Worm (Caenorhabditis elegans) whole organism, mixed stage, embryonic: ENCODE data around the gene B0222.15.
A peak's percentile ranks its signal among the peaks of the same experiment; 100 is the strongest.

Source experiments
- bed-3 ChIP-seq: fragments of 200-800 bp; sonication (Bioruptor generic); optimal IDR thresholded peaks from 3 replicates; lab custom pipeline; 2018; ENCODE audit warnings: mild to moderate bottlenecking, missing genetic modification characterization, moderate library complexity, missing compliant biosample characterization
- ceh-39 ChIP-seq: fragments of 150-350 bp; optimal IDR thresholded peaks from 2 replicates; lab custom pipeline; 2014; ENCODE audit warnings: missing biosample characterization, missing genetic modification characterization
- ceh-43 ChIP-seq: fragments of 200-800 bp; sonication (Bioruptor generic); optimal IDR thresholded peaks from 2 replicates; lab custom pipeline; 2018; ENCODE audit warnings: mild to moderate bottlenecking, missing genetic modification characterization, moderate library complexity, missing compliant biosample characterization
- ceh-83 ChIP-seq: fragments of 200-800 bp; sonication (Bioruptor generic); optimal IDR thresholded peaks from 2 replicates; lab custom pipeline; 2018; ENCODE audit warnings: mild to moderate bottlenecking, missing genetic modification characterization, missing compliant biosample characterization
- ces-1 ChIP-seq: fragments of 150-350 bp; optimal IDR thresholded peaks from 2 replicates; lab custom pipeline; 2014; ENCODE audit warnings: missing biosample characterization, missing genetic modification reagents, missing genetic modification characterization
- cnd-1 ChIP-seq: fragments of 200-800 bp; sonication (Bioruptor generic); optimal IDR thresholded peaks from 2 replicates; lab custom pipeline; 2018; ENCODE audit warnings: mild to moderate bottlenecking, missing genetic modification characterization, missing compliant biosample characterization
- drap-1 ChIP-seq: fragments of 200-800 bp; sonication (Bioruptor generic); optimal IDR thresholded peaks from 3 replicates; lab custom pipeline; 2018; ENCODE audit warnings: mild to moderate bottlenecking, missing genetic modification characterization, missing compliant biosample characterization
- elt-1 ChIP-seq: sonication (generic microtip); optimal IDR thresholded peaks from 2 replicates; lab custom pipeline; 2017; ENCODE audit warnings: missing genetic modification characterization, mild to moderate bottlenecking, missing compliant biosample characterization, antibody characterized with exemption, moderate library complexity, borderline replicate concordance; ENCODE audit not compliant: insufficient read depth
- flh-1 ChIP-seq: fragments of 200-800 bp; sonication (Bioruptor generic); optimal IDR thresholded peaks from 2 replicates; lab custom pipeline; 2018; ENCODE audit warnings: mild to moderate bottlenecking, missing genetic modification characterization, moderate library complexity, missing compliant biosample characterization
- ham-2 ChIP-seq: fragments of 200-800 bp; sonication (Bioruptor generic); optimal IDR thresholded peaks from 2 replicates; lab custom pipeline; 2018; ENCODE audit warnings: mild to moderate bottlenecking, missing genetic modification characterization, missing compliant biosample characterization
- hlh-1 ChIP-seq: fragments of 150-350 bp; optimal IDR thresholded peaks from 2 replicates; lab custom pipeline; 2014; ENCODE audit warnings: missing biosample characterization, missing genetic modification reagents, missing genetic modification characterization
- lin-32 ChIP-seq: fragments of 200-800 bp; sonication (Bioruptor generic); optimal IDR thresholded peaks from 2 replicates; lab custom pipeline; 2018; ENCODE audit warnings: mild to moderate bottlenecking, missing genetic modification characterization, missing compliant biosample characterization
- lsy-2 ChIP-seq: fragments of 150-350 bp; optimal IDR thresholded peaks from 2 replicates; lab custom pipeline; 2014; ENCODE audit warnings: missing biosample characterization, missing genetic modification characterization
- mab-5 ChIP-seq: fragments of 150-350 bp; optimal IDR thresholded peaks from 2 replicates; lab custom pipeline; 2014; ENCODE audit warnings: missing biosample characterization, missing genetic modification characterization
- mep-1 ChIP-seq: fragments of 150-350 bp; optimal IDR thresholded peaks from 2 replicates; lab custom pipeline; 2017; ENCODE audit warnings: missing biosample characterization, missing genetic modification reagents, missing genetic modification characterization, inconsistent platforms
- mls-2 ChIP-seq: sonication (generic microtip); optimal IDR thresholded peaks from 2 replicates; lab custom pipeline; 2016; ENCODE audit warnings: mild to moderate bottlenecking, missing genetic modification characterization, moderate library complexity, missing compliant biosample characterization
- nhr-12 ChIP-seq: fragments of 150-350 bp; optimal IDR thresholded peaks from 2 replicates; lab custom pipeline; 2014; ENCODE audit warnings: missing biosample characterization, missing genetic modification characterization
- nhr-2 ChIP-seq: fragments of 150-350 bp; optimal IDR thresholded peaks from 2 replicates; lab custom pipeline; 2014; ENCODE audit warnings: missing biosample characterization, missing genetic modification characterization
- nhr-237 ChIP-seq: fragments of 150-350 bp; optimal IDR thresholded peaks from 2 replicates; lab custom pipeline; 2014; ENCODE audit warnings: missing biosample characterization, missing genetic modification characterization
- nhr-28 ChIP-seq: fragments of 150-350 bp; optimal IDR thresholded peaks from 2 replicates; lab custom pipeline; 2014; ENCODE audit warnings: missing biosample characterization, missing genetic modification characterization
- nhr-76 ChIP-seq: sonication (generic microtip); optimal IDR thresholded peaks from 2 replicates; lab custom pipeline; 2017; ENCODE audit warnings: missing biosample characterization, missing genetic modification characterization
- snpc-4 ChIP-seq: fragments of 150-350 bp; optimal IDR thresholded peaks from 2 replicates; lab custom pipeline; 2014; ENCODE audit warnings: missing biosample characterization, missing genetic modification characterization
- sptf-1 ChIP-seq: sonication (generic microtip); optimal IDR thresholded peaks from 2 replicates; lab custom pipeline; 2017; ENCODE audit warnings: mild to moderate bottlenecking, missing genetic modification characterization, moderate library complexity, missing compliant biosample characterization
- tbx-8 ChIP-seq: fragments of 200-800 bp; sonication (Bioruptor generic); optimal IDR thresholded peaks from 2 replicates; lab custom pipeline; 2018; ENCODE audit warnings: mild to moderate bottlenecking, missing genetic modification characterization, moderate library complexity, missing compliant biosample characterization
- unc-120 ChIP-seq: sonication (generic microtip); optimal IDR thresholded peaks from 2 replicates; lab custom pipeline; 2017; ENCODE audit warnings: missing genetic modification characterization, missing compliant biosample characterization; ENCODE audit not compliant: poor library complexity, severe bottlenecking
- unc-39 ChIP-seq: fragments of 150-350 bp; optimal IDR thresholded peaks from 2 replicates; lab custom pipeline; 2014; ENCODE audit warnings: missing biosample characterization, missing genetic modification characterization
- unc-62 ChIP-seq: fragments of 150-350 bp; optimal IDR thresholded peaks from 2 replicates; lab custom pipeline; 2014; ENCODE audit warnings: missing biosample characterization, missing genetic modification reagents, missing genetic modification characterization
- zip-8 ChIP-seq: fragments of 150-350 bp; optimal IDR thresholded peaks from 2 replicates; lab custom pipeline; 2014; ENCODE audit warnings: missing biosample characterization, missing genetic modification characterization
- ztf-11 ChIP-seq: fragments of 150-350 bp; optimal IDR thresholded peaks from 2 replicates; lab custom pipeline; 2014; ENCODE audit warnings: missing biosample characterization, missing genetic modification characterization

The B0222.15 gene

DNA sequence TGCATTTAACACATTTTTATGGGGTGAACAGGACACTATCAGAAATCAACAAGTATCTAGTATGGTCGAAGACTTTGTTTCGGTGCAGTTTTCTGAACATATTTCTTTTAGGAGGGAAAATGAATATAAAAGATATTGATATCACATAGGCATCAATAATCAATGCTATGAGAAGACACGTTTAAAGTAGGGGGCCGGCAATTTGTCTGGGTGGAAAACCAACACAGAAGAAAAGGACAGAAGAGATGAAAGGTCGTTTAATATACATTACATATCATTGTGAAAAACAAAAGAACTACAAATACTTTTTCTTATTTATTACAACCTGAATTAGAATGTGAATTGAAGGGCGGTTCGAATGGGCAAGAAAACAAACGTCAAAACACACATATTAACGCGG, 4.2 kb downstream of the B0222.15 start:
- no peak for TF ChIP-seq nhr-12 (tag; lab: Kevin White, UChicago)
- TF ChIP-seq lsy-2 (tag; lab: Kevin White, UChicago) = no peak
- TF ChIP-seq drap-1 (GFP tag; lab: Kevin White, UChicago) = no peak
- no peak for TF ChIP-seq flh-1 (GFP tag; lab: Kevin White, UChicago)
- TF ChIP-seq elt-1 (tag; lab: Kevin White, UChicago) = no peak
- no peak for TF ChIP-seq tbx-8 (GFP tag; lab: Kevin White, UChicago)
- no peak for TF ChIP-seq lin-32 (GFP tag; lab: Kevin White, UChicago)
- TF ChIP-seq mls-2 (tag; lab: Kevin White, UChicago) = no peak
- TF ChIP-seq unc-120 (tag; lab: Kevin White, UChicago) = no peak
- TF ChIP-seq nhr-2 (tag; lab: Kevin White, UChicago) = no peak
- no peak for TF ChIP-seq unc-62 (GFP tag; lab: Kevin White, UChicago)

DNA sequence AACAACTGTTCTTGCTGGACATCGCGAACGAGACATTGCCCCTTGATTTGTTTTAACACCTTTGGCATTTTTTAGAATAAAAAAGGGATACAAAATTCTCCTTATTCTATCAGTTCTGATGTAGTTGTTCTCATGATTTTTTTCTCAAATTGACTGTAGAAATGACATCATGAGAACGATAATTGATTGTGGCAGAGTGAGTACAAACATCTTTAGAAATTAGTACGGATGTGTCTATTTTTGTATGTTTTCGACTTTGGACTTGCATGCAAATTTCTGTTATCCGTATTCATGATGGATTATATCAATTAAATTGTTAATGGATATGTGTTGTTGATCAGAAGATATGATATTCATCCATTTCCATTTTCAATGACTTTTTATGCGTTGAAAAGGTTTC, 8.4 kb downstream of the B0222.15 start:
- TF ChIP-seq mab-5 (no peak), lsy-2 (tag; lab: Kevin White, UChicago) (no peak), cnd-1 (tag; lab: Kevin White, UChicago) (no peak), mep-1 (tag; lab: Kevin White, UChicago) (no peak), unc-39 (tag; lab: Kevin White, UChicago) (no peak), snpc-4 (tag; lab: Kevin White, UChicago) (no peak), nhr-12 (tag; lab: Kevin White, UChicago) (no peak), elt-1 (tag; lab: Kevin White, UChicago) (no peak), drap-1 (GFP tag; lab: Kevin White, UChicago) (no peak), nhr-76 (no peak), unc-120 (tag; lab: Kevin White, UChicago) (no peak), zip-8 (tag; lab: Kevin White, UChicago) (no peak), nhr-237 (tag; lab: Kevin White, UChicago) (no peak)

DNA sequence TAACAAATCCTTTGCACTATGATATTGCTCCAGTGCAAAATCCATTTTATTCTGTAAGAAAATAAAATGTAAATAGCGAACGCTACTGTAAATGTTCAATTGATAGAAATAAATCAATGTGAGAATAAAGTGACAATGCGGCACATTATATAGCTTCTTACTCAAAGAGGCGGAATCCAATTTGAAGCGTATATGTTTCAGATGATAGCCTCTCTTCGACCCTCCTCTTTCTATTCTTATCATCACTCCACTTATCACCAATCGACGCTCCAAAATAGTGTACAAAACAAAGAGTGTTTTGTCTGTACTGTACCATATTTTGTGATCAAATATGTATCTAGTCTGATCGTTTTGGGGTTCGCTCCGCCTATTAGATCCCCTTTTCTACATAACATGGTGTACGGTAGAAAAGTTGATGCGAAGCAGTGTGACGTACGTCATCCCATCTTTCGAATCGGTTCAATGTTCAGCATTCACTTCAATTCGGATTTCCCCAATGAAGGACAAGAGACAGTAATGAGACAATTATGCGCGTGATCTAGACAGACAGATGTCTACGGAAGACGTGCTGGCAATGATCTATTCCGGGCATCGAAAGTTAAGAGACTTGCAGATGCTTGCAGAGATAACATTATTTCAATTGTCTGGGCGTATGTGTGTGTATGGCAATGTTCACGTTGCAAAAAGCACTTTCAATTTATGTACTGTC, 9.6 kb downstream of the B0222.15 start, which contains the start of gene spl-2:
Gene spl-2, minus strand, starts transcription at position 51 of the 709 bp plus-strand sequence.
- TF ChIP-seq nhr-28 (tag; lab: Kevin White, UChicago) (no peak), elt-1 (tag; lab: Kevin White, UChicago) (peak; percentile 72)

DNA sequence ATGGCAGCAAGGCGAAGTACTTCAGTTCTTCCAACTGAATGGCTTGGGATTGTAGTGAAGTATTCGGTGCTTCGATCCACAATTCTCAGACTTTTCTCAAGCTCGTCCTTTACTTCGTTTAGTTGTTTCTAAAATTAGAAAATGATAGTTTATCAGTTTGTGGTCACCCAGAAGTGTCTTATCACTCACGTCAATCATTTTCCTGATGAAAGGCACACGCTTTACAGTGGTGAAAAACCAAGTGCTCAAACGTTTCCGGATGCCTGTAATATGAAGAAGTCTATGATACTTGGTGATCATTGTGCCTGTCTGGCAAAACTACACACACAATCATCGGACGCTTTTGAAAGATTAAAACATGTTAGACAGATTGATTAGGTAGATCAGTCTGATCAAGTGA, 10.4 kb downstream of the B0222.15 start:
- TF ChIP-seq ces-1 (GFP tag; lab: Kevin White, UChicago) = no peak
- no peak for TF ChIP-seq nhr-12 (tag; lab: Kevin White, UChicago)
- no peak for TF ChIP-seq ztf-11 (tag; lab: Kevin White, UChicago)

DNA sequence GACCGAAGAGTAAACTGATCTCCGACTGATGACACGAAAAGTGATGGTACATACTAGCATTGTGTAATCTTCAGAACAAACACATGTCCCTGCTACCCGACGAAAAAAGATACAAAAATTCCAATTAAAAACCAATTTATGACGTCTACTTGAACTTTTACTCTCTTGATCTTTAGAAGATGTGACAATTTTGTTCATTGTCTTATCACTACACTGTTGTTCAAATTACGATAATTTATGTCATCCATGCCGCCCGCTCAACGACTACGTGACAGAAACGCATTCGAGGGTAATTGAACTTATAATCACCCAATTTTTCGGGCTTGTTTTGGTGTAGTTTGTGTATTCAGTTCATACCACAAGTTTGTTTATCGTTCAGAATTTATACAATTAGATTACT, 12.7 kb downstream of the B0222.15 start:
- TF ChIP-seq nhr-76 (no peak), unc-39 (tag; lab: Kevin White, UChicago) (no peak), sptf-1 (tag; lab: Kevin White, UChicago) (no peak), flh-1 (GFP tag; lab: Kevin White, UChicago) (no peak), ham-2 (GFP tag; lab: Kevin White, UChicago) (no peak), nhr-28 (tag; lab: Kevin White, UChicago) (no peak), bed-3 (no peak), cnd-1 (tag; lab: Kevin White, UChicago) (no peak), tbx-8 (GFP tag; lab: Kevin White, UChicago) (no peak), nhr-237 (tag; lab: Kevin White, UChicago) (no peak), mep-1 (tag; lab: Kevin White, UChicago) (no peak), ceh-83 (GFP tag; lab: Kevin White, UChicago) (no peak)

DNA sequence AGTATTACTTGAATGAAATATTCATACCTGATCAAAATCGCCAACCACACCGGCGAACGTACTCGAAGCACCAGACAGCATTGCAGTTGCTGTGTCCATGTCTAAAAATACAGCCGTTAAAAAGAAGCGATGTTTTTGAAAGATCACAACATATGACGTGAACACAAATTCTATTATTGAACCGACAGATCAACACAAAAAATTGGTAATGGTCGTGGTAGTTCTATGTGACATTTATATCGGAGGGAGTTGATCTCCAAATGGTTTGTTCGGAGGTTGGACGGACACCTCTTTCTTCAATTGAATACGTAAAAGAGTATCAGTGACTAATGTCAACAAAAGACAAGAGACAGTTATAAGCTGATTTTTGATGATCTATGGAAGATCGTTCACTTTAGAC, 15.3 kb downstream of the B0222.15 start, which contains the start of gene pitr-3:
Gene pitr-3, minus strand, starts transcription at position 101 of the 400 bp plus-strand sequence.
- TF ChIP-seq nhr-237 (tag; lab: Kevin White, UChicago) = no peak
- TF ChIP-seq hlh-1 (tag; lab: Kevin White, UChicago) = no peak
- TF ChIP-seq ceh-43 (GFP tag; lab: Kevin White, UChicago) = no peak
- no peak for TF ChIP-seq snpc-4 (tag; lab: Kevin White, UChicago)
- TF ChIP-seq zip-8 (tag; lab: Kevin White, UChicago) = no peak
- TF ChIP-seq nhr-12 (tag; lab: Kevin White, UChicago) = no peak
- no peak for TF ChIP-seq ztf-11 (tag; lab: Kevin White, UChicago)
- TF ChIP-seq ceh-39 (tag; lab: Kevin White, UChicago) = no peak
- TF ChIP-seq unc-120 (tag; lab: Kevin White, UChicago) = no peak
- no peak for TF ChIP-seq mab-5
- TF ChIP-seq sptf-1 (tag; lab: Kevin White, UChicago) = no peak
- TF ChIP-seq flh-1 (GFP tag; lab: Kevin White, UChicago) = no peak
- TF ChIP-seq bed-3 = no peak
